Fruit fly (Drosophila melanogaster) whole organism, embryonic: ENCODE measurements around the gene GCC88.

Experiments
- Asciz ChIP-seq: fragments of 200-800 bp; sonication (Bioruptor generic); optimal IDR thresholded peaks from 2 replicates; lab custom pipeline; 2017; ENCODE audit warnings: missing biosample characterization, mild to moderate bottlenecking, missing genetic modification characterization, missing genetic modification reagents
- Atf-2 ChIP-seq: fragments of 200-800 bp; sonication (Bioruptor generic); optimal IDR thresholded peaks from 2 replicates; lab custom pipeline; 2016; ENCODE audit warnings: missing biosample characterization, missing genetic modification characterization
- Atf6 ChIP-seq: fragments of 200-800 bp; sonication (Bioruptor generic); IDR thresholded peaks from 2 replicates; pipeline ENCODE4 v1.3.6; 2022; ENCODE audit warnings: missing biosample characterization, missing genetic modification characterization
- B-H2 ChIP-seq: fragments of 200-800 bp; sonication (Bioruptor generic); optimal IDR thresholded peaks from 2 replicates; lab custom pipeline; 2018; ENCODE audit warnings: missing biosample characterization, mild to moderate bottlenecking, missing genetic modification characterization
- CG10274 ChIP-seq: fragments of 200-800 bp; sonication (Bioruptor generic); optimal IDR thresholded peaks from 3 replicates; lab custom pipeline; 2017; ENCODE audit warnings: missing biosample characterization, mild to moderate bottlenecking, missing genetic modification characterization
- CG10321 ChIP-seq: fragments of 200-800 bp; sonication (Bioruptor generic); IDR thresholded peaks from 2 replicates; pipeline ENCODE4 v1.3.6; 2022; ENCODE audit warnings: missing biosample characterization, missing genetic modification characterization
- CG10654 ChIP-seq: fragments of 200-800 bp; sonication (Bioruptor generic); optimal IDR thresholded peaks from 2 replicates; lab custom pipeline; 2016; ENCODE audit warnings: missing biosample characterization, missing genetic modification characterization
- CG12236 ChIP-seq: fragments of 200-800 bp; sonication (Bioruptor generic); optimal IDR thresholded peaks from 2 replicates; lab custom pipeline; 2016; ENCODE audit warnings: missing biosample characterization, missing genetic modification characterization
- CG12744 ChIP-seq: fragments of 200-800 bp; sonication (Bioruptor generic); optimal IDR thresholded peaks from 2 replicates; lab custom pipeline; 2016; ENCODE audit warnings: missing biosample characterization, missing genetic modification characterization
- CG14014 ChIP-seq: fragments of 200-800 bp; sonication (Bioruptor generic); IDR thresholded peaks from 2 replicates; pipeline ENCODE4 v1.3.6; 2022; ENCODE audit warnings: missing biosample characterization, missing genetic modification characterization
- CG1529 ChIP-seq: fragments of 200-800 bp; sonication (Bioruptor generic); optimal IDR thresholded peaks from 3 replicates; lab custom pipeline; 2018; ENCODE audit warnings: missing biosample characterization, missing genetic modification characterization
- CG15479 ChIP-seq: fragments of 200-800 bp; sonication (Bioruptor generic); optimal IDR thresholded peaks from 3 replicates; lab custom pipeline; 2019; ENCODE audit warnings: missing biosample characterization, mild to moderate bottlenecking, missing genetic modification characterization, moderate library complexity
- CG15514 ChIP-seq: fragments of 200-800 bp; sonication (Bioruptor generic); optimal IDR thresholded peaks from 3 replicates; lab custom pipeline; 2017; ENCODE audit warnings: missing biosample characterization, missing genetic modification characterization, mild to moderate bottlenecking, moderate library complexity, missing genetic modification reagents
- CG1603 ChIP-seq: fragments of 200-800 bp; sonication (Bioruptor generic); optimal IDR thresholded peaks from 2 replicates; lab custom pipeline; 2019; ENCODE audit warnings: missing biosample characterization, mild to moderate bottlenecking, missing genetic modification characterization, moderate library complexity
- CG16863 ChIP-seq: fragments of 200-800 bp; sonication (Bioruptor generic); optimal IDR thresholded peaks from 3 replicates; lab custom pipeline; 2016; ENCODE audit warnings: missing biosample characterization, missing genetic modification characterization
- CG2712 ChIP-seq: fragments of 200-800 bp; optimal IDR thresholded peaks from 3 replicates; lab custom pipeline; 2019; ENCODE audit warnings: missing biosample characterization, mild to moderate bottlenecking, missing genetic modification characterization, moderate library complexity
- CG31224 ChIP-seq: fragments of 200-800 bp; sonication (Bioruptor generic); IDR thresholded peaks from 2 replicates; pipeline ENCODE4 v1.3.6; 2022; ENCODE audit warnings: missing biosample characterization, missing genetic modification characterization
- CG3281 ChIP-seq: fragments of 200-800 bp; sonication (Bioruptor generic); optimal IDR thresholded peaks from 3 replicates; lab custom pipeline; 2017; ENCODE audit warnings: missing biosample characterization, mild to moderate bottlenecking, missing genetic modification characterization
- CG7786 ChIP-seq: fragments of 200-800 bp; sonication (Bioruptor generic); optimal IDR thresholded peaks from 2 replicates; lab custom pipeline; 2016; ENCODE audit warnings: missing biosample characterization, missing genetic modification characterization
- CG8359 ChIP-seq: fragments of 200-800 bp; sonication (Bioruptor generic); optimal IDR thresholded peaks from 2 replicates; lab custom pipeline; 2017; ENCODE audit warnings: missing biosample characterization, mild to moderate bottlenecking, missing genetic modification characterization, borderline replicate concordance
- CrebB ChIP-seq: fragments of 200-800 bp; sonication (Bioruptor generic); optimal IDR thresholded peaks from 3 replicates; lab custom pipeline; 2018; ENCODE audit warnings: missing biosample characterization, mild to moderate bottlenecking, missing genetic modification characterization
- ERR ChIP-seq: fragments of 200-800 bp; sonication (Bioruptor generic); optimal IDR thresholded peaks from 2 replicates; lab custom pipeline; 2016; ENCODE audit warnings: missing biosample characterization, missing genetic modification characterization
- Hand ChIP-seq: fragments of 200-800 bp; sonication (Bioruptor generic); optimal IDR thresholded peaks from 2 replicates; lab custom pipeline; 2017; ENCODE audit warnings: mild to moderate bottlenecking, missing biosample characterization, missing genetic modification reagents, missing genetic modification characterization
- Hsf ChIP-seq: fragments of 200-800 bp; sonication (Bioruptor generic); optimal IDR thresholded peaks from 3 replicates; lab custom pipeline; 2016; ENCODE audit warnings: missing biosample characterization, missing genetic modification characterization
- Mrtf ChIP-seq: fragments of 200-800 bp; sonication (Bioruptor generic); IDR thresholded peaks from 3 replicates; pipeline ENCODE4 v1.3.6; 2022; ENCODE audit warnings: missing biosample characterization, missing genetic modification characterization
- Neu2 ChIP-seq: fragments of 200-800 bp; sonication (Bioruptor generic); optimal IDR thresholded peaks from 3 replicates; lab custom pipeline; 2016; ENCODE audit warnings: missing biosample characterization, missing genetic modification characterization, borderline replicate concordance
- Nf-YB ChIP-seq: fragments of 200-800 bp; sonication (Bioruptor generic); optimal IDR thresholded peaks from 3 replicates; lab custom pipeline; 2019; ENCODE audit warnings: missing biosample characterization, mild to moderate bottlenecking, missing genetic modification characterization, moderate library complexity
- NfI ChIP-seq: fragments of 200-800 bp; sonication (Bioruptor generic); optimal IDR thresholded peaks from 3 replicates; lab custom pipeline; 2018; ENCODE audit warnings: missing biosample characterization, mild to moderate bottlenecking, missing genetic modification characterization, moderate library complexity
- PHDP ChIP-seq: fragments of 200-800 bp; sonication (Bioruptor generic); optimal IDR thresholded peaks from 3 replicates; lab custom pipeline; 2018; ENCODE audit warnings: missing biosample characterization, mild to moderate bottlenecking, missing genetic modification characterization, moderate library complexity
- Rfx ChIP-seq: fragments of 200-800 bp; sonication (Bioruptor generic); IDR thresholded peaks from 2 replicates; pipeline ENCODE4 v1.3.6; 2022; ENCODE audit warnings: missing biosample characterization, missing genetic modification characterization
- Side ChIP-seq: fragments of 200-800 bp; sonication (Bioruptor generic); optimal IDR thresholded peaks from 2 replicates; lab custom pipeline; 2016; ENCODE audit warnings: missing biosample characterization, missing genetic modification characterization
- Sox100B ChIP-seq: fragments of 200-800 bp; sonication (Bioruptor generic); optimal IDR thresholded peaks from 3 replicates; lab custom pipeline; 2018; ENCODE audit warnings: missing biosample characterization, mild to moderate bottlenecking, missing genetic modification characterization
- Ssrp ChIP-seq: fragments of 200-800 bp; sonication (Bioruptor generic); optimal IDR thresholded peaks from 2 replicates; lab custom pipeline; 2018; ENCODE audit warnings: missing biosample characterization, mild to moderate bottlenecking, missing genetic modification characterization, moderate library complexity
- bowl ChIP-seq: fragments of 200-800 bp; sonication (Bioruptor generic); IDR thresholded peaks from 2 replicates; pipeline ENCODE4 v1.3.6; 2022; ENCODE audit warnings: missing biosample characterization, missing genetic modification characterization
- caup ChIP-seq: fragments of 200-800 bp; sonication (Bioruptor generic); optimal IDR thresholded peaks from 3 replicates; lab custom pipeline; 2017; ENCODE audit warnings: missing biosample characterization, mild to moderate bottlenecking, missing genetic modification characterization, moderate library complexity; ENCODE audit not compliant: severe bottlenecking
- dimm ChIP-seq: fragments of 200-800 bp; sonication (Bioruptor generic); IDR thresholded peaks from 2 replicates; pipeline ENCODE4 v1.3.6; 2022; ENCODE audit warnings: missing biosample characterization, missing genetic modification characterization
- insv ChIP-seq, 2 experiments: fragments of 200-800 bp; sonication (Bioruptor generic); optimal IDR thresholded peaks; 3 replicates each; lab custom pipeline; 2016 to 2018; ENCODE audit warnings: missing biosample characterization in 2 of 2, missing genetic modification characterization in 2 of 2
- jigr1 ChIP-seq: fragments of 200-800 bp; sonication (Bioruptor generic); IDR thresholded peaks from 3 replicates; pipeline ENCODE4 v1.3.6; 2022; ENCODE audit warnings: missing biosample characterization, missing genetic modification characterization
- ken ChIP-seq: fragments of 200-800 bp; sonication (Bioruptor generic); IDR thresholded peaks from 3 replicates; pipeline ENCODE4 v1.3.6; 2022; ENCODE audit warnings: missing biosample characterization, missing genetic modification characterization
- lov ChIP-seq, 2 experiments: fragments of 200-800 bp in 1 of 2; fragments of >200 bp in 1 of 2; sonication (Bioruptor generic) in 1 of 2; IDR thresholded peaks in 1 of 2; optimal IDR thresholded peaks in 1 of 2; 2 replicates in 1 of 2; 3 replicates in 1 of 2; pipeline versions ENCODE4 v1.3.6 to Lab custom; 2017 to 2022; ENCODE audit warnings: missing biosample characterization in 1 of 2, missing genetic modification characterization in 1 of 2
- mirr ChIP-seq: fragments of 200-800 bp; sonication (Bioruptor generic); optimal IDR thresholded peaks from 3 replicates; lab custom pipeline; 2018; ENCODE audit warnings: missing biosample characterization, mild to moderate bottlenecking, missing genetic modification characterization
- pita ChIP-seq: fragments of 200-800 bp; sonication (Bioruptor generic); optimal IDR thresholded peaks from 2 replicates; lab custom pipeline; 2017; ENCODE audit warnings: missing biosample characterization, mild to moderate bottlenecking, missing genetic modification characterization
- ro ChIP-seq: fragments of 200-800 bp; sonication (Bioruptor generic); IDR thresholded peaks from 2 replicates; pipeline ENCODE4 v1.3.6; 2022; ENCODE audit warnings: missing biosample characterization, missing genetic modification characterization
- sima ChIP-seq: fragments of 200-800 bp; sonication (Bioruptor generic); optimal IDR thresholded peaks from 2 replicates; lab custom pipeline; 2016; ENCODE audit warnings: missing biosample characterization, missing genetic modification characterization
- sisA ChIP-seq: fragments of 200-800 bp; sonication (Bioruptor generic); IDR thresholded peaks from 2 replicates; pipeline ENCODE4 v1.3.6; 2022; ENCODE audit warnings: missing biosample characterization, missing genetic modification characterization
- trem ChIP-seq: fragments of 200-800 bp; optimal IDR thresholded peaks from 3 replicates; lab custom pipeline; 2019; ENCODE audit warnings: missing biosample characterization, mild to moderate bottlenecking, missing genetic modification characterization, moderate library complexity
- vfl ChIP-seq: fragments of 200-800 bp; sonication (Bioruptor generic); optimal IDR thresholded peaks from 2 replicates; lab custom pipeline; 2016; ENCODE audit warnings: missing biosample characterization, missing genetic modification characterization
- wor ChIP-seq: fragments of 200-800 bp; sonication (Bioruptor generic); IDR thresholded peaks from 2 replicates; pipeline ENCODE4 v1.3.6; 2022; ENCODE audit warnings: missing biosample characterization, missing genetic modification characterization

Gene GCC88

DNA sequence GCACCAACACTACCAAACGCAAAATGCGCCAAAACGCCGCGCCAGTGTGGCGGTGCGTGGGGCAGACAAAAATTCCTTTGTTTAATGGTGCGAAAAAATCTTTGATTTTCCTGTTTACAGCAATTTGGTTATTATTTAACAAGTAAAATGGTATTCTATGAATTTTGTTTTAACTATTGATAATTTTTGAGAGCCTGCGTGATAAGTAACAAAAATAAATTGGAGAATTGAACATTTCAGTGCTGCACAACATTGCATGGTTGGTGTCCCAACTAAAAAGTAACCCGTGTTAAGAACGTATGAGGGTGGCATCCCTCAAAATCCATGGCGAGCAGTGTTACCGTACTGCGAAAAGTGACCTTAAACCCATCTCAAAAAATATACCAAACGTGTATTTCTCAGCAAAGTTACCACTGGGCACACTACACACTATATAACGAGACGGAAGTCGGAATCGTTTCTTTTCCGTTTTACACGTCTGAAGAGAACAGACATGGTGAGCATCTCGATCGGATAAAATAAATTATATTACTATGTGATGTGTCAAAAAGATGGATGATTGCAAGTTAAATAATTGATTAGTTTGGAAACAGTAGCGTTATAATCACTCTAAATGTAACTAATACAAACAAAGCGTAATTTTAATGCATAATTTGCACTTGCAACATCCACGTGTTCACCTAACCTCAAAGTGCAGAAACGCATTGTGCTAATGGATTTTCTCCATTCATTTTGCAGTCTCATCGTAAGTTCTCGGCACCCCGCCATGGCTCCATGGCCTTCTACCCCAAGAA lies 8.8 kb downstream of the GCC88 start, which contains the start of the genes CG6693 and RpL3 (continued):
- TF ChIP-seq lov (optimal IDR thresholded peaks at IDR 0.05; lab: Kevin White, UChicago) (no peak), lov (GFP tag; IDR thresholded peaks at IDR 0.05; lab: Robert Waterston, UW) (peak; percentile 91), Atf6 (peak; percentile 81), jigr1 (GFP tag; lab: Robert Waterston, UW) (no peak), dimm (no peak), mirr (GFP tag; lab: Kevin White, UChicago) (peak; percentile 90), ERR (GFP tag; lab: Kevin White, UChicago) (peak; percentile 47), ro (no peak), vfl (peak; percentile 63), Ssrp (tag; lab: Kevin White, UChicago) (peak; percentile 26), CG10274 (GFP tag; lab: Kevin White, UChicago) (peak; percentile 0), Sox100B (peak; percentile 68), CG1603 (tag; lab: Kevin White, UChicago) (peak; percentile 90), CrebB (peak; percentile 89), CG31224 (GFP tag; lab: Robert Waterston, UW) (peak; percentile 55), trem (tag; lab: Kevin White, UChicago) (peak; percentile 94), Asciz (peak; percentile 86), Side (peak; percentile 63), caup (GFP tag; lab: Kevin White, UChicago) (peak; percentile 92), pita (peak; percentile 87), CG1529 (GFP tag; lab: Kevin White, UChicago) (peak; percentile 54), Hand (GFP tag; lab: Kevin White, UChicago) (peak; percentile 77), CG8359 (GFP tag; lab: Kevin White, UChicago) (peak; percentile 46), CG14014 (GFP tag; lab: Robert Waterston, UW) (peak; percentile 72; the same call in 1 of the 2 replicates), CG10654 (GFP tag; lab: Kevin White, UChicago) (peak; percentile 57), B-H2 (GFP tag; lab: Kevin White, UChicago) (peak; percentile 89), CG15514 (peak; percentile 87), Neu2 (GFP tag; lab: Kevin White, UChicago) (peak; percentile 26), Hsf (peak; percentile 59), bowl (GFP tag; lab: Robert Waterston, UW) (peak; percentile 61; the same call in 1 of the 2 replicates), Mrtf (GFP tag; lab: Robert Waterston, UW) (peak; percentile 51; the same call in 1 of the 3 replicates), PHDP (tag; lab: Kevin White, UChicago) (peak; percentile 86), sisA (GFP tag; lab: Robert Waterston, UW) (no peak), CG12236 (GFP tag; lab: Kevin White, UChicago) (peak; percentile 57), CG12744 (GFP tag; lab: Kevin White, UChicago) (peak; percentile 38), CG2712 (tag; lab: Kevin White, UChicago) (peak; percentile 70), CG10321 (GFP tag; lab: Robert Waterston, UW) (peak; percentile 54; the same call in 1 of the 2 replicates), Rfx (peak; percentile 82), NfI (GFP tag; lab: Kevin White, UChicago) (peak; percentile 84), wor (GFP tag; lab: Robert Waterston, UW) (no peak), CG7786 (GFP tag; lab: Kevin White, UChicago) (peak; percentile 24), Atf-2 (GFP tag; lab: Kevin White, UChicago) (peak; percentile 25), ken (peak; percentile 58; the same call in 2 of the 3 replicates), CG15479 (GFP tag; lab: Kevin White, UChicago) (peak; percentile 64), CG3281 (GFP tag; lab: Kevin White, UChicago) (peak; percentile 85), CG16863 (GFP tag; lab: Kevin White, UChicago) (peak; percentile 58), insv (GFP tag; optimal IDR thresholded peaks at IDR 0.05; lab: Kevin White, UChicago) (peak in 1 of 2 experiments; percentile 67), sima (GFP tag; lab: Kevin White, UChicago) (no peak), Nf-YB (peak; percentile 56)
